Worm (Caenorhabditis elegans) whole organism, L1 larva: Measurements from ENCODE around the gene B0546.4.
A peak's percentile ranks its signal among the peaks of the same experiment; 100 is the strongest.

ENCODE experiments used
- C16A3.4 ChIP-seq: fragments of 150-350 bp; optimal IDR thresholded peaks from 2 replicates; lab custom pipeline; 2014; ENCODE audit warnings: missing biosample characterization, missing genetic modification characterization
- C34B4.2 ChIP-seq: sonication (generic microtip); optimal IDR thresholded peaks from 2 replicates; lab custom pipeline; 2017; ENCODE audit warnings: mild to moderate bottlenecking, missing genetic modification characterization, missing compliant biosample characterization
- F16B12.6 ChIP-seq: fragments of 150-350 bp; optimal IDR thresholded peaks from 2 replicates; lab custom pipeline; 2014; ENCODE audit warnings: missing biosample characterization, missing genetic modification characterization
- aha-1 ChIP-seq: fragments of 150-350 bp; optimal IDR thresholded peaks from 2 replicates; lab custom pipeline; 2014; ENCODE audit warnings: missing biosample characterization, missing genetic modification characterization
- alr-1 ChIP-seq: fragments of 200-800 bp; sonication (Bioruptor generic); optimal IDR thresholded peaks from 2 replicates; lab custom pipeline; 2018; ENCODE audit warnings: borderline replicate concordance, mild to moderate bottlenecking, missing genetic modification characterization, missing compliant biosample characterization
- aly-2 ChIP-seq: fragments of 150-350 bp; optimal IDR thresholded peaks from 2 replicates; lab custom pipeline; 2014; ENCODE audit warnings: missing biosample characterization, missing genetic modification characterization
- blmp-1 ChIP-seq: fragments of 150-350 bp; optimal IDR thresholded peaks from 2 replicates; lab custom pipeline; 2014; ENCODE audit warnings: missing biosample characterization, missing genetic modification characterization
- ceh-8 ChIP-seq: fragments of 200-800 bp; sonication (Bioruptor generic); optimal IDR thresholded peaks from 2 replicates; lab custom pipeline; 2018; ENCODE audit warnings: mild to moderate bottlenecking, missing genetic modification characterization, moderate library complexity, missing compliant biosample characterization
- ceh-88 ChIP-seq: fragments of 200-800 bp; sonication (Bioruptor generic); IDR thresholded peaks from 2 replicates; pipeline ENCODE4 v1.3.6; 2022; ENCODE audit warnings: missing genetic modification characterization, missing compliant biosample characterization
- ces-1 ChIP-seq: fragments of 150-350 bp; optimal IDR thresholded peaks from 2 replicates; lab custom pipeline; 2014; ENCODE audit warnings: missing biosample characterization, missing genetic modification reagents, missing genetic modification characterization
- dsc-1 ChIP-seq: sonication (generic microtip); optimal IDR thresholded peaks from 2 replicates; lab custom pipeline; 2016; ENCODE audit warnings: mild to moderate bottlenecking, missing genetic modification characterization, missing compliant biosample characterization
- efl-1 ChIP-seq, 4 experiments: fragments of 150-350 bp; optimal IDR thresholded peaks in 3 of 4; peaks in 1 of 4; 1 replicate in 1 of 4; 2 replicates in 3 of 4; lab custom pipeline; 2014; ENCODE audit warnings: missing biosample characterization in 2 of 4, missing genetic modification characterization in 2 of 4, missing genetic modification reagents in 2 of 4
- elt-2 ChIP-seq: sonication (generic microtip); optimal IDR thresholded peaks from 2 replicates; lab custom pipeline; 2016; ENCODE audit warnings: missing genetic modification characterization, mild to moderate bottlenecking, inconsistent platforms, missing compliant biosample characterization, missing genetic modification reagents
- ets-5 ChIP-seq: fragments of 200-800 bp; sonication (Bioruptor generic); IDR thresholded peaks from 2 replicates; pipeline ENCODE4 v1.3.6; 2022; ENCODE audit warnings: missing genetic modification characterization, missing compliant biosample characterization
- fkh-4 ChIP-seq: sonication (generic microtip); optimal IDR thresholded peaks from 2 replicates; lab custom pipeline; 2016; ENCODE audit warnings: missing compliant biosample characterization, missing genetic modification characterization, borderline replicate concordance
- fkh-8 ChIP-seq: sonication (generic microtip); optimal IDR thresholded peaks from 2 replicates; lab custom pipeline; 2016; ENCODE audit warnings: mild to moderate bottlenecking, missing genetic modification characterization, missing compliant biosample characterization
- hlh-4 ChIP-seq: sonication (generic microtip); optimal IDR thresholded peaks from 2 replicates; lab custom pipeline; 2016; ENCODE audit warnings: mild to moderate bottlenecking, missing genetic modification characterization, missing compliant biosample characterization
- jun-1 ChIP-seq: fragments of 150-350 bp; optimal IDR thresholded peaks from 2 replicates; lab custom pipeline; 2014; ENCODE audit warnings: missing biosample characterization, missing genetic modification reagents, missing genetic modification characterization
- lin-15B ChIP-seq: fragments of 150-350 bp; sonication (generic microtip); optimal IDR thresholded peaks from 3 replicates; lab custom pipeline; 2014; ENCODE audit warnings: missing biosample characterization, missing genetic modification characterization
- lin-39 ChIP-seq: fragments of 150-350 bp; optimal IDR thresholded peaks from 2 replicates; lab custom pipeline; 2014; ENCODE audit warnings: missing biosample characterization, missing genetic modification reagents, missing genetic modification characterization
- lsy-2 ChIP-seq, 2 experiments: fragments of 150-350 bp; optimal IDR thresholded peaks; 2 replicates each; lab custom pipeline; 2014; ENCODE audit warnings: missing biosample characterization in 2 of 2, missing genetic modification characterization in 2 of 2
- mdl-1 ChIP-seq, 2 experiments: fragments of 150-350 bp; optimal IDR thresholded peaks; 2 replicates each; lab custom pipeline; 2014 to 2017; ENCODE audit warnings: missing biosample characterization in 2 of 2, missing genetic modification characterization in 2 of 2, inconsistent platforms in 1 of 2
- mef-2 ChIP-seq: fragments of 150-350 bp; optimal IDR thresholded peaks from 2 replicates; lab custom pipeline; 2014; ENCODE audit warnings: missing biosample characterization, missing genetic modification characterization
- mep-1 ChIP-seq: fragments of 150-350 bp; optimal IDR thresholded peaks from 2 replicates; lab custom pipeline; 2014; ENCODE audit warnings: missing biosample characterization, missing genetic modification characterization
- nhr-11 ChIP-seq: fragments of 150-350 bp; optimal IDR thresholded peaks from 2 replicates; lab custom pipeline; 2014; ENCODE audit warnings: missing biosample characterization, missing genetic modification characterization
- nhr-12 ChIP-seq: sonication (generic microtip); optimal IDR thresholded peaks from 2 replicates; lab custom pipeline; 2017; ENCODE audit warnings: missing biosample characterization, missing genetic modification characterization
- nhr-237 ChIP-seq: fragments of 150-350 bp; optimal IDR thresholded peaks from 2 replicates; lab custom pipeline; 2014; ENCODE audit warnings: missing biosample characterization, missing genetic modification characterization
- nhr-28 ChIP-seq: fragments of 150-350 bp; optimal IDR thresholded peaks from 2 replicates; lab custom pipeline; 2014; ENCODE audit warnings: missing biosample characterization, missing genetic modification characterization
- nhr-47 ChIP-seq: sonication (generic microtip); optimal IDR thresholded peaks from 2 replicates; lab custom pipeline; 2016; ENCODE audit warnings: mild to moderate bottlenecking, missing genetic modification characterization, moderate library complexity, missing compliant biosample characterization
- nhr-71 ChIP-seq: sonication (generic microtip); optimal IDR thresholded peaks from 2 replicates; lab custom pipeline; 2016; ENCODE audit warnings: mild to moderate bottlenecking, missing genetic modification characterization, moderate library complexity, missing compliant biosample characterization
- nhr-76 ChIP-seq: sonication (generic microtip); optimal IDR thresholded peaks from 2 replicates; lab custom pipeline; 2017; ENCODE audit warnings: missing biosample characterization, missing genetic modification characterization
- nhr-77 ChIP-seq: fragments of 150-350 bp; optimal IDR thresholded peaks from 2 replicates; lab custom pipeline; 2014; ENCODE audit warnings: missing biosample characterization, missing genetic modification characterization
- nhr-84 ChIP-seq: sonication (generic microtip); optimal IDR thresholded peaks from 2 replicates; lab custom pipeline; 2017; ENCODE audit warnings: missing biosample characterization, missing genetic modification characterization
- nhr-85 ChIP-seq: sonication (generic microtip); peaks from one replicate; lab custom pipeline; 2016; ENCODE audit warnings: missing genetic modification characterization, inconsistent platforms, missing compliant biosample characterization
- nhr-90 ChIP-seq: sonication (generic microtip); optimal IDR thresholded peaks from 2 replicates; lab custom pipeline; 2016; ENCODE audit warnings: mild to moderate bottlenecking, missing genetic modification characterization, missing compliant biosample characterization; ENCODE audit not compliant: poor library complexity
- pqm-1 ChIP-seq: sonication (generic microtip); optimal IDR thresholded peaks from 3 replicates; lab custom pipeline; 2017; ENCODE audit warnings: missing biosample characterization, missing genetic modification characterization
- rnt-1 ChIP-seq: sonication (generic microtip); optimal IDR thresholded peaks from 2 replicates; lab custom pipeline; 2016; ENCODE audit warnings: mild to moderate bottlenecking, missing genetic modification characterization, moderate library complexity, missing compliant biosample characterization
- sox-4 ChIP-seq: sonication (generic microtip); optimal IDR thresholded peaks from 2 replicates; lab custom pipeline; 2016; ENCODE audit warnings: missing genetic modification characterization, missing compliant biosample characterization
- sptf-1 ChIP-seq: fragments of 150-350 bp; optimal IDR thresholded peaks from 2 replicates; lab custom pipeline; 2014; ENCODE audit warnings: missing biosample characterization, missing genetic modification characterization
- sup-37 ChIP-seq: fragments of 200-800 bp; sonication (Bioruptor generic); optimal IDR thresholded peaks from 2 replicates; lab custom pipeline; 2018; ENCODE audit warnings: mild to moderate bottlenecking, missing genetic modification characterization, missing compliant biosample characterization
- swsn-7 ChIP-seq: sonication (generic microtip); optimal IDR thresholded peaks from 2 replicates; lab custom pipeline; 2016; ENCODE audit warnings: missing genetic modification characterization, missing compliant biosample characterization
- unc-30 ChIP-seq: sonication (generic microtip); optimal IDR thresholded peaks from 2 replicates; lab custom pipeline; 2017; ENCODE audit warnings: missing biosample characterization, missing genetic modification characterization
- unc-62 ChIP-seq: fragments of 150-350 bp; optimal IDR thresholded peaks from 2 replicates; lab custom pipeline; 2014; ENCODE audit warnings: missing biosample characterization, missing genetic modification reagents, missing genetic modification characterization
- unc-98 ChIP-seq: fragments of 200-800 bp; sonication (Bioruptor generic); IDR thresholded peaks from 2 replicates; pipeline ENCODE4 v1.3.6; 2022; ENCODE audit warnings: missing genetic modification characterization, missing compliant biosample characterization
- zip-4 ChIP-seq: fragments of 200-800 bp; sonication (Bioruptor generic); optimal IDR thresholded peaks from 2 replicates; lab custom pipeline; 2018; ENCODE audit warnings: mild to moderate bottlenecking, missing genetic modification characterization, moderate library complexity, missing compliant biosample characterization
- ztf-11 ChIP-seq, 2 experiments: sonication (generic microtip); optimal IDR thresholded peaks; 2 replicates each; lab custom pipeline; 2016 to 2017; ENCODE audit warnings: missing genetic modification characterization in 2 of 2, missing biosample characterization in 1 of 2, missing compliant biosample characterization in 1 of 2
- ztf-4 ChIP-seq: fragments of 150-350 bp; optimal IDR thresholded peaks from 2 replicates; lab custom pipeline; 2014; ENCODE audit warnings: missing biosample characterization, missing genetic modification characterization

B0546.4 gene

DNA sequence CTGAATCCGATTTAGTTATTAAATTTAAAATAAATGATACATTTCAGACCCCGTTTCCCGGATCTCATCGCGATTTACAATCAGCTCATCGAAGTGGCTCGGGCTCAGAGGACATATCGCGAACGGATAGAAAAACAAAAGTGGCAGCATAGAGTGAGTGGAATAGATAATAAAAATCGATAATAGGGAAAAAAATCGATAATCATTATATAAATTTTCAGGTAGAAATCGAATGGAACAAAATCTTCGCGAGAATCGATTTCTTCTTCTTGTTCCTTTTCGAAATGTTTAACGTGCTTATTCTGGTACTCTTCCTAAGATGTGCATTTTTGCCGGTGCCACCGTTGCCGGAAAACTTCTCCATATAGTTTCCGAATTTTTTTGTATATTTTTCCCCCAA, 34.8 kb upstream of the B0546.4 start:
- TF ChIP-seq efl-1 (optimal IDR thresholded peaks at IDR 0.05; lab: Kevin White, UChicago), result no peak
- peak in 1 of 2 experiments; percentile 37 for TF ChIP-seq efl-1 (GFP tag; optimal IDR thresholded peaks at IDR 0.05 in 1 of 2; lab: Kevin White, UChicago)
- no peak for TF ChIP-seq ets-5 (GFP tag; lab: Robert Waterston, UW)

DNA sequence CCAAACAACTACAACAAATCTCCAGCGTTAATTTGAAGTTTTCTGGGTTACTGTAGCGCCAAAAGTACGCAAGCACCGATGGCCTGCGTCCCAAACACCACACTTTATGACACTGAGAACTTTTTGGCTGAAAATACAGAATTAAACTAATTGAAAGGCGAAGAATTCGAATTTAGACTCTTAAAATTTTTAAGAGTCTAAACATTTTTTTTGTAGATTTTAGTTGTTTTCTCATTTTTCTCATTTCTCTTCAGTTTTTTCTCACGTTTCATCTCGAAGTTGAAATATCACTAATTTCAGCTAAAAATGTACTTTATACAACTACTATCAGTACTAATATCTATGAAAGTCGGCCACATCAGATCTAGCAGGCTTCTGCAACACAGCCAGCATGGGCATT, 31.4 kb upstream of the B0546.4 start, which contains the start of gene lgc-9:
TSS of gene lgc-9 (plus strand) at position 301 of the 400 bp plus-strand sequence.
- TF ChIP-seq lin-39, result no peak
- no peak for TF ChIP-seq nhr-90
- TF ChIP-seq ztf-4 (tag; lab: Kevin White, UChicago), result no peak
- no peak for TF ChIP-seq sptf-1
- no peak for TF ChIP-seq nhr-47
- no peak for TF ChIP-seq nhr-84 (tag; lab: Kevin White, UChicago)
- no peak for TF ChIP-seq hlh-4
- no peak for TF ChIP-seq elt-2
- TF ChIP-seq nhr-237 (tag; lab: Kevin White, UChicago), result no peak
- TF ChIP-seq blmp-1, result no peak
- TF ChIP-seq nhr-12, result no peak
- no peak for TF ChIP-seq nhr-85 (tag; lab: Kevin White, UChicago)
- no peak for TF ChIP-seq fkh-4 (tag; lab: Kevin White, UChicago)
- no peak for TF ChIP-seq dsc-1
- no peak for TF ChIP-seq jun-1
- no peak for TF ChIP-seq mep-1

DNA sequence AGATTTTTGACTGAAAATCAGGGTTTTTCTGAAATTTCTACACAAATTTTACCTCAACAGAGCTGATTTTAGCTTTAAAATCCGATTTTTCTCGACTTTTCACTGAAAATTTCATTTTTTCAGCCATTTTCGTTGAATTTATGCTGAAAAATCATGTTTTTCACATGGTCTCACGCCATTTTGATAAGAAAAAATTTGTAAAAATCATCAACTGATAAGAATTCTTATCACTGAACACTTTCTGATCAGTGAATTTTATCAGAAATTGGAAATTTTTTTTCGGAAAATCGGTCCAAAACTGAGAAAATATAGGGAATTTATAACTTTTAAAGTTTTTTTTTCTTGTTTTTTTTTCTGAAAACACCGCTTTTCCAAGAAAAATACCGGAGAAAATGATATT, 17.0 kb upstream of the B0546.4 start:
- peak; percentile 58 for TF ChIP-seq elt-2
- no peak for TF ChIP-seq ztf-4 (tag; lab: Kevin White, UChicago)
- no peak for TF ChIP-seq zip-4 (GFP tag; lab: Kevin White, UChicago)

DNA sequence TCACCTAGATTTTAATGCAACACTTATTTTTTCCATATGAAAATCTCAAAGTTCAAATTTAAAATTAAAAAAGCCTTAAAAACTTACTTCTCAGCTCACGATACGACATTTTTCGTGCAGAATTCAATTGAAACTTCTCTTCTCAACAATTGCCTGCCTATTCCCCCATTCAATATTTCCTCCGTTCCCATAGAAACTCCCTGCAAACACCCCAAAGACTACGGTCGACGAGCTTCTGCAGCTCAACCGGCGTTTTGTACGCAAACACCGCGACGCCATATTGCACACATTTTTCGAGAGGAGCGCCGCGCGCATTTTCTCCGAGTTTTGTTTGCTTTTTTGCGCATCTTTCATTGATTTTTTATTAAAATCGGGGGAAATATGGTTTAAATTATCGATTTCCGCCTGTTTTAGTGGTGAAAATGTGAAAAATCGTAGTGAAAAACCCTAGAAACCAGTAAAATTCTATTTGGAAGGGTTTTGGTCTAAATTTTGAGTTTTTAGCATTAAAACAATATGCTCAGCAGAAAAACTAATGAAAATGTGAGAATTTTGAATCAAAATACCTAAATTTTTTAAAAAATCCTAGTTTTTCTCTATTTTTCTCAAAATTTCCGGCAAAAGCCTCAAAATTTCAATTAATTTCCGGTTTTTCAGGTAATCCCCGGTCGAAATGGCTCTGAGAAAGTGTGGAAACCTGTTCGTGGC, 15.2 kb upstream of the B0546.4 start, which contains the start of the genes dyf-3 and pdhb-1:
TSS of gene dyf-3 (minus strand) at position 217 of the 708 bp plus-strand sequence.
TSS of gene pdhb-1 (plus strand) at position 658 of the 708 bp plus-strand sequence.
- TF ChIP-seq aha-1 (tag; lab: Kevin White, UChicago), result no peak
- TF ChIP-seq blmp-1, result no peak
- TF ChIP-seq ces-1 (GFP tag; lab: Kevin White, UChicago), result no peak
- peak; percentile 29 for TF ChIP-seq nhr-77
- TF ChIP-seq swsn-7 (tag; lab: Kevin White, UChicago), result no peak
- no peak for TF ChIP-seq nhr-71 (tag; lab: Kevin White, UChicago)
- TF ChIP-seq lin-15B (tag; lab: Kevin White, UChicago), result no peak
- TF ChIP-seq unc-98, result no peak
- no peak for TF ChIP-seq pqm-1 (tag; lab: Kevin White, UChicago)
- peak; percentile 92 for TF ChIP-seq F16B12.6 (tag; lab: Kevin White, UChicago)
- TF ChIP-seq lsy-2 (tag; optimal IDR thresholded peaks at IDR 0.05; lab: Kevin White, UChicago), result peak; percentile 88 to 97
- TF ChIP-seq nhr-28 (tag; lab: Kevin White, UChicago), result no peak
- no peak for TF ChIP-seq unc-62 (GFP tag; lab: Kevin White, UChicago)
- TF ChIP-seq nhr-47, result no peak
- no peak for TF ChIP-seq mef-2
- TF ChIP-seq C34B4.2 (tag; lab: Kevin White, UChicago), result no peak
- no peak for TF ChIP-seq elt-2
- no peak for TF ChIP-seq ceh-88 (GFP tag; lab: Robert Waterston, UW)
- peak in 1 of 2 experiments; percentile 37 for TF ChIP-seq mdl-1 (tag; optimal IDR thresholded peaks at IDR 0.05; lab: Kevin White, UChicago)
- TF ChIP-seq alr-1 (tag; lab: Kevin White, UChicago), result no peak
- no peak for TF ChIP-seq aly-2
- no peak for TF ChIP-seq sptf-1
- TF ChIP-seq ceh-8 (GFP tag; lab: Kevin White, UChicago), result no peak
- TF ChIP-seq nhr-11 (tag; lab: Kevin White, UChicago), result no peak
- no peak for TF ChIP-seq C16A3.4
- TF ChIP-seq sox-4 (tag; lab: Kevin White, UChicago), result no peak
- no peak for TF ChIP-seq nhr-90
- TF ChIP-seq nhr-76 (tag; lab: Kevin White, UChicago), result no peak
- TF ChIP-seq dsc-1, result peak; percentile 16
- TF ChIP-seq ztf-11 (tag; optimal IDR thresholded peaks at IDR 0.05; lab: Kevin White, UChicago), result no peak
- TF ChIP-seq unc-30 (tag; lab: Kevin White, UChicago), result no peak
- no peak for TF ChIP-seq sup-37
- TF ChIP-seq rnt-1 (tag; lab: Kevin White, UChicago), result no peak
- TF ChIP-seq fkh-8 (tag; lab: Kevin White, UChicago), result peak; percentile 54
- TF ChIP-seq zip-4 (GFP tag; lab: Kevin White, UChicago), result no peak
